Fruit fly (Drosophila melanogaster) whole organism, wandering third instar larva: ENCODE data around the gene ALiX.
A peak's percentile ranks its signal among the peaks of the same experiment; 100 is the strongest.

Experiments
- Abd-B ChIP-seq: fragments of >200 bp; optimal IDR thresholded peaks from 2 replicates; lab custom pipeline; 2017; ENCODE audit warnings: missing biosample characterization, missing genetic modification characterization
- CG9705 ChIP-seq: fragments of 200-800 bp; sonication (Bioruptor generic); optimal IDR thresholded peaks from 2 replicates; lab custom pipeline; 2018; ENCODE audit warnings: missing biosample characterization, mild to moderate bottlenecking, missing genetic modification characterization
- CrebA ChIP-seq: fragments of 200-800 bp; sonication (Bioruptor generic); optimal IDR thresholded peaks from 2 replicates; lab custom pipeline; 2016; ENCODE audit warnings: missing biosample characterization, mild to moderate bottlenecking, missing genetic modification characterization, borderline replicate concordance
- Dfd ChIP-seq: fragments of >200 bp; optimal IDR thresholded peaks from 2 replicates; lab custom pipeline; 2017; ENCODE audit warnings: missing biosample characterization, missing genetic modification characterization
- Dif ChIP-seq: fragments of 200-275, 200-300 bp; sonication (Bioruptor generic); optimal IDR thresholded peaks from 2 replicates; lab custom pipeline; 2018; ENCODE audit warnings: missing biosample characterization, missing genetic modification characterization; ENCODE audit not compliant: partially characterized antibody
- HLH106 ChIP-seq: fragments of 200-800 bp; optimal IDR thresholded peaks from 3 replicates; lab custom pipeline; 2019; ENCODE audit warnings: missing biosample characterization, mild to moderate bottlenecking, missing genetic modification characterization, moderate library complexity
- Hnf4 ChIP-seq: fragments of 200-800 bp; sonication (Bioruptor generic); optimal IDR thresholded peaks from 2 replicates; lab custom pipeline; 2016; ENCODE audit warnings: missing biosample characterization, mild to moderate bottlenecking, missing genetic modification characterization
- Hr83 ChIP-seq: fragments of 200-300 bp; sonication (Bioruptor generic); optimal IDR thresholded peaks from 2 replicates; lab custom pipeline; 2016; ENCODE audit warnings: missing biosample characterization, mild to moderate bottlenecking, missing genetic modification characterization, moderate library complexity; ENCODE audit not compliant: poor library complexity, severe bottlenecking
- Mio ChIP-seq: sonication (Bioruptor generic); optimal IDR thresholded peaks from 2 replicates; lab custom pipeline; 2016; ENCODE audit warnings: missing biosample characterization, missing genetic modification characterization
- Myc ChIP-seq: fragments of >200 bp; optimal IDR thresholded peaks from 2 replicates; lab custom pipeline; 2017
- N ChIP-seq: fragments of >200 bp; optimal IDR thresholded peaks from 2 replicates; lab custom pipeline; 2018; ENCODE audit warnings: missing biosample characterization, missing external identifiers, missing genetic modification characterization
- OdsH ChIP-seq: fragments of 200-800 bp; sonication (Bioruptor generic); optimal IDR thresholded peaks from 2 replicates; lab custom pipeline; 2016; ENCODE audit warnings: missing biosample characterization, mild to moderate bottlenecking, missing genetic modification characterization
- Rel ChIP-seq, 2 experiments: fragments of 200-800 bp; sonication (Bioruptor generic) in 1 of 2; optimal IDR thresholded peaks; 2 replicates in 1 of 2; 3 replicates in 1 of 2; lab custom pipeline; 2016 to 2019; ENCODE audit warnings: mild to moderate bottlenecking in 2 of 2, missing biosample characterization in 2 of 2, missing genetic modification characterization in 2 of 2, moderate library complexity in 1 of 2
- Sp1 ChIP-seq: fragments of 200-800 bp; sonication (Bioruptor generic); optimal IDR thresholded peaks from 3 replicates; lab custom pipeline; 2019; ENCODE audit warnings: missing biosample characterization, mild to moderate bottlenecking, missing genetic modification characterization, moderate library complexity
- br ChIP-seq: fragments of 200-800 bp; sonication (Bioruptor generic); optimal IDR thresholded peaks from 2 replicates; lab custom pipeline; 2016; ENCODE audit warnings: missing biosample characterization, missing genetic modification characterization
- dl ChIP-seq, 2 experiments: fragments of 175-275, 200-275 bp in 1 of 2; fragments of 200-275 bp in 1 of 2; sonication (Bioruptor generic); optimal IDR thresholded peaks; lab custom pipeline; 2018; ENCODE audit warnings: mild to moderate bottlenecking in 2 of 2, missing biosample characterization in 2 of 2, missing genetic modification characterization in 2 of 2, moderate library complexity in 2 of 2; ENCODE audit not compliant: partially characterized antibody in 2 of 2, insufficient read depth in 1 of 2
- dmrt93B ChIP-seq: fragments of 200-800 bp; sonication (Bioruptor generic); optimal IDR thresholded peaks from 2 replicates; lab custom pipeline; 2018; ENCODE audit warnings: missing biosample characterization, mild to moderate bottlenecking, missing genetic modification characterization
- dsf ChIP-seq: sonication (Bioruptor generic); optimal IDR thresholded peaks from 2 replicates; lab custom pipeline; 2016; ENCODE audit warnings: missing biosample characterization, missing genetic modification characterization, borderline replicate concordance
- ey ChIP-seq: fragments of 200-800 bp; sonication (Bioruptor generic); optimal IDR thresholded peaks from 2 replicates; lab custom pipeline; 2016; ENCODE audit warnings: missing biosample characterization, missing genetic modification characterization
- fru ChIP-seq: fragments of 200-800 bp; sonication (Bioruptor generic); optimal IDR thresholded peaks from 3 replicates; lab custom pipeline; 2016; ENCODE audit warnings: missing biosample characterization, mild to moderate bottlenecking, missing genetic modification characterization
- h ChIP-seq: fragments of 200-800 bp; sonication (Bioruptor generic); optimal IDR thresholded peaks from 3 replicates; lab custom pipeline; 2016; ENCODE audit warnings: missing biosample characterization, mild to moderate bottlenecking, missing genetic modification characterization
- lola ChIP-seq: fragments of >200 bp; optimal IDR thresholded peaks from 2 replicates; lab custom pipeline; 2017; ENCODE audit warnings: missing biosample characterization, missing genetic modification characterization
- pan ChIP-seq: fragments of >200 bp; optimal IDR thresholded peaks from 2 replicates; lab custom pipeline; 2017
- psq ChIP-seq: fragments of 200-800 bp; sonication (Bioruptor generic); optimal IDR thresholded peaks from 3 replicates; lab custom pipeline; 2017; ENCODE audit warnings: missing biosample characterization, mild to moderate bottlenecking, missing genetic modification characterization, moderate library complexity
- sage ChIP-seq: fragments of 200-800 bp; sonication (Bioruptor generic); optimal IDR thresholded peaks from 2 replicates; lab custom pipeline; 2016; ENCODE audit warnings: missing biosample characterization, mild to moderate bottlenecking, missing genetic modification characterization
- tai ChIP-seq: sonication (Bioruptor generic); optimal IDR thresholded peaks from 2 replicates; lab custom pipeline; 2016; ENCODE audit warnings: missing biosample characterization, missing genetic modification characterization
- usp ChIP-seq: fragments of >200 bp; optimal IDR thresholded peaks from 2 replicates; lab custom pipeline; 2017; ENCODE audit warnings: missing biosample characterization, missing genetic modification characterization
- woc ChIP-seq: sonication (Bioruptor generic); optimal IDR thresholded peaks from 2 replicates; lab custom pipeline; 2016; ENCODE audit warnings: missing biosample characterization, mild to moderate bottlenecking, missing genetic modification characterization

ALiX gene

dm6 chr3R:27661389-27661788, 38.5 kb downstream of the ALiX start:
- no peak for TF ChIP-seq CrebA
- no peak for TF ChIP-seq pan (lab: Kevin White, UChicago)
- TF ChIP-seq N (GFP tag; lab: Kevin White, UChicago): no peak
- no peak for TF ChIP-seq Rel (GFP tag; optimal IDR thresholded peaks at IDR 0.05; lab: Kevin White, UChicago)
- TF ChIP-seq Rel (tag; optimal IDR thresholded peaks at IDR 0.05; lab: Kevin White, UChicago): no peak
- TF ChIP-seq Hnf4 (GFP tag; lab: Kevin White, UChicago): no peak
- no peak for TF ChIP-seq usp
- TF ChIP-seq Dif (GFP tag; lab: Kevin White, UChicago): no peak

- no peak for TF ChIP-seq Hr83 (GFP tag; lab: Kevin White, UChicago)
- TF ChIP-seq dmrt93B (GFP tag; lab: Kevin White, UChicago): no peak
- no peak for TF ChIP-seq h (GFP tag; lab: Kevin White, UChicago)
- TF ChIP-seq Dif (GFP tag; lab: Kevin White, UChicago): no peak
- no peak for TF ChIP-seq Mio (GFP tag; lab: Kevin White, UChicago)
- TF ChIP-seq br (GFP tag; lab: Kevin White, UChicago): no peak
- no peak for TF ChIP-seq psq (GFP tag; lab: Kevin White, UChicago)
- TF ChIP-seq fru (GFP tag; lab: Kevin White, UChicago): no peak
- TF ChIP-seq CG9705 (GFP tag; lab: Kevin White, UChicago): no peak
Observed at dm6 chr3R:27660127-27660579, 39.8 kb downstream of the ALiX start, which contains the start of gene Mlc1. TSS of gene Mlc1 (minus strand) at chr3R:27660177.

- TF ChIP-seq dmrt93B (GFP tag; lab: Kevin White, UChicago) (no peak), Myc (lab: Kevin White, UChicago) (peak; percentile 23), woc (no peak)
Observed at dm6 chr3R:27656686-27657535, 43.0 kb downstream of the ALiX start, which contains the start of gene tau. TSS of gene tau (minus strand) at chr3R:27656996.

dm6 chr3R:27655109-27655508, 44.8 kb downstream of the ALiX start:
- TF ChIP-seq psq (GFP tag; lab: Kevin White, UChicago) (no peak), sage (GFP tag; lab: Kevin White, UChicago) (no peak), ey (no peak), usp (no peak), OdsH (GFP tag; lab: Kevin White, UChicago) (no peak), Abd-B (GFP tag; lab: Kevin White, UChicago) (no peak), Hnf4 (GFP tag; lab: Kevin White, UChicago) (no peak), tai (GFP tag; lab: Kevin White, UChicago) (no peak), woc (no peak), fru (GFP tag; lab: Kevin White, UChicago) (no peak), Sp1 (no peak), Mio (GFP tag; lab: Kevin White, UChicago) (no peak), Dif (GFP tag; lab: Kevin White, UChicago) (no peak), br (GFP tag; lab: Kevin White, UChicago) (no peak)

- TF ChIP-seq Abd-B (GFP tag; lab: Kevin White, UChicago) (no peak), Dif (GFP tag; lab: Kevin White, UChicago) (no peak), dl (GFP tag; optimal IDR thresholded peaks at IDR 0.05; lab: Kevin White, UChicago; ENCODE audit: insufficient read depth in 1 of 2, partially characterized antibody in 2 of 2) (no peak), psq (GFP tag; lab: Kevin White, UChicago) (no peak), lola (GFP tag; lab: Kevin White, UChicago) (no peak), Mio (GFP tag; lab: Kevin White, UChicago) (no peak), dsf (GFP tag; lab: Kevin White, UChicago) (no peak), tai (GFP tag; lab: Kevin White, UChicago) (no peak), Dfd (GFP tag; lab: Kevin White, UChicago) (no peak), N (GFP tag; lab: Kevin White, UChicago) (no peak), OdsH (GFP tag; lab: Kevin White, UChicago) (no peak), HLH106 (tag; lab: Kevin White, UChicago) (no peak), dmrt93B (GFP tag; lab: Kevin White, UChicago) (no peak), Rel (GFP tag; optimal IDR thresholded peaks at IDR 0.05; lab: Kevin White, UChicago) (no peak), Rel (tag; optimal IDR thresholded peaks at IDR 0.05; lab: Kevin White, UChicago) (no peak)
Observed at dm6 chr3R:27652156-27652810, 47.6 kb downstream of the ALiX start, which contains the start of gene RpS10a. TSS of gene RpS10a (plus strand) at chr3R:27652760.
